Fruit fly (Drosophila melanogaster) whole organism, prepupa: ENCODE results near the gene alpha-PheRS.
A peak's percentile ranks its signal among the peaks of the same experiment; 100 is the strongest.

Source experiments
- Blimp-1 ChIP-seq: fragments of 200-800 bp; sonication (Bioruptor generic); optimal IDR thresholded peaks from 3 replicates; lab custom pipeline; 2017; ENCODE audit warnings: missing biosample characterization, missing genetic modification characterization, mild to moderate bottlenecking, moderate library complexity, missing genetic modification reagents
- CG10631 ChIP-seq: fragments of 200-800 bp; sonication (Bioruptor generic); optimal IDR thresholded peaks from 2 replicates; lab custom pipeline; 2016; ENCODE audit warnings: missing biosample characterization, missing genetic modification characterization
- CG11294 ChIP-seq: fragments of 200-800 bp; sonication (Bioruptor generic); IDR thresholded peaks from 2 replicates; pipeline ENCODE4 v1.3.6; 2022; ENCODE audit warnings: missing biosample characterization, missing genetic modification characterization
- CG11902 ChIP-seq: fragments of 200-800 bp; sonication (Bioruptor generic); optimal IDR thresholded peaks from 3 replicates; lab custom pipeline; 2016; ENCODE audit warnings: missing biosample characterization, missing genetic modification characterization
- CG15336 ChIP-seq: fragments of 200-800 bp; sonication (Bioruptor generic); IDR thresholded peaks from 2 replicates; pipeline ENCODE4 v1.3.6; 2022; ENCODE audit warnings: missing biosample characterization, missing genetic modification characterization
- CG1621 ChIP-seq: fragments of 200-800 bp; sonication (Bioruptor generic); optimal IDR thresholded peaks from 3 replicates; lab custom pipeline; 2018; ENCODE audit warnings: missing biosample characterization, mild to moderate bottlenecking, missing genetic modification characterization
- CG31627 ChIP-seq: fragments of 200-800 bp; sonication (Bioruptor generic); optimal IDR thresholded peaks from 3 replicates; lab custom pipeline; 2016; ENCODE audit warnings: missing biosample characterization, missing genetic modification characterization
- CG32006 ChIP-seq: fragments of 200-800 bp; sonication (Bioruptor generic); optimal IDR thresholded peaks from 3 replicates; lab custom pipeline; 2017; ENCODE audit warnings: missing biosample characterization, mild to moderate bottlenecking, missing genetic modification characterization
- CG34406 ChIP-seq: fragments of 200-800 bp; sonication (Bioruptor generic); optimal IDR thresholded peaks from 3 replicates; lab custom pipeline; 2016; ENCODE audit warnings: missing biosample characterization, missing genetic modification characterization
- CG4318 ChIP-seq: fragments of 200-800 bp; sonication (Bioruptor generic); optimal IDR thresholded peaks from 3 replicates; lab custom pipeline; 2017; ENCODE audit warnings: missing biosample characterization, mild to moderate bottlenecking, missing genetic modification characterization
- CG6163 ChIP-seq: fragments of 200-800 bp; sonication (Bioruptor generic); IDR thresholded peaks from 3 replicates; pipeline ENCODE4 v1.3.6; 2022; ENCODE audit warnings: missing biosample characterization, missing genetic modification characterization
- CG6276 ChIP-seq: fragments of 200-800 bp; sonication (Bioruptor generic); optimal IDR thresholded peaks from 2 replicates; lab custom pipeline; 2017; ENCODE audit warnings: missing biosample characterization, mild to moderate bottlenecking, missing genetic modification characterization
- CG6792 ChIP-seq: fragments of 200-800 bp; sonication (Bioruptor generic); optimal IDR thresholded peaks from 3 replicates; lab custom pipeline; 2016; ENCODE audit warnings: missing biosample characterization, missing genetic modification characterization
- CG6808 ChIP-seq: fragments of 200-800 bp; sonication (Bioruptor generic); optimal IDR thresholded peaks from 3 replicates; lab custom pipeline; 2017; ENCODE audit warnings: missing biosample characterization, missing genetic modification characterization, mild to moderate bottlenecking, moderate library complexity, missing genetic modification reagents
- CG6854 ChIP-seq: fragments of 200-800 bp; sonication (Bioruptor generic); optimal IDR thresholded peaks from 2 replicates; lab custom pipeline; 2017; ENCODE audit warnings: missing biosample characterization, mild to moderate bottlenecking, missing genetic modification characterization
- CG7368 ChIP-seq: fragments of 200-800 bp; sonication (Bioruptor generic); optimal IDR thresholded peaks from 3 replicates; lab custom pipeline; 2016; ENCODE audit warnings: missing biosample characterization, missing genetic modification characterization
- CG8119 ChIP-seq: fragments of 200-800 bp; sonication (Bioruptor generic); IDR thresholded peaks from 3 replicates; pipeline ENCODE4 v1.3.6; 2022; ENCODE audit warnings: missing biosample characterization, missing genetic modification characterization
- CG8319 ChIP-seq: fragments of 200-800 bp; sonication (Bioruptor generic); optimal IDR thresholded peaks from 3 replicates; lab custom pipeline; 2016; ENCODE audit warnings: missing biosample characterization, missing genetic modification characterization
- CG9139 ChIP-seq: fragments of 200-800 bp; sonication (Bioruptor generic); optimal IDR thresholded peaks from 3 replicates; lab custom pipeline; 2017; ENCODE audit warnings: missing biosample characterization, mild to moderate bottlenecking, missing genetic modification characterization
- Eip75B ChIP-seq: fragments of 200-800 bp; sonication (Bioruptor generic); optimal IDR thresholded peaks from 3 replicates; lab custom pipeline; 2016; ENCODE audit warnings: missing biosample characterization, missing genetic modification characterization
- Eip78C ChIP-seq: fragments of 200-800 bp; sonication (Bioruptor generic); peaks from one replicate; lab custom pipeline; 2016; ENCODE audit warnings: missing biosample characterization, missing genetic modification characterization
- Eip93F ChIP-seq: fragments of 200-800 bp; sonication (Bioruptor generic); optimal IDR thresholded peaks from 2 replicates; lab custom pipeline; 2016; ENCODE audit warnings: missing biosample characterization, mild to moderate bottlenecking, missing genetic modification characterization
- Ets96B ChIP-seq: fragments of 200-800 bp; optimal IDR thresholded peaks from 2 replicates; lab custom pipeline; 2019; ENCODE audit warnings: missing biosample characterization, mild to moderate bottlenecking, missing genetic modification characterization, moderate library complexity
- Gug ChIP-seq: fragments of 200-800 bp; sonication (Bioruptor generic); IDR thresholded peaks from 2 replicates; pipeline ENCODE4 v1.3.6; 2022; ENCODE audit warnings: missing biosample characterization, missing genetic modification characterization
- Hr38 ChIP-seq: sonication (Bioruptor generic); optimal IDR thresholded peaks from 2 replicates; lab custom pipeline; 2016; ENCODE audit warnings: missing biosample characterization, missing genetic modification characterization
- Hr39 ChIP-seq: fragments of 200-800 bp; sonication (Bioruptor generic); optimal IDR thresholded peaks from 2 replicates; lab custom pipeline; 2016; ENCODE audit warnings: missing biosample characterization, missing genetic modification characterization
- Hr4 ChIP-seq: fragments of 200-800 bp; sonication (Bioruptor generic); optimal IDR thresholded peaks from 3 replicates; lab custom pipeline; 2016; ENCODE audit warnings: missing biosample characterization, missing genetic modification characterization
- Lpt ChIP-seq: fragments of 200-800 bp; sonication (Bioruptor generic); optimal IDR thresholded peaks from 3 replicates; lab custom pipeline; 2016; ENCODE audit warnings: missing biosample characterization, missing genetic modification characterization
- OdsH ChIP-seq: fragments of 200-800 bp; sonication (Bioruptor generic); optimal IDR thresholded peaks from 3 replicates; lab custom pipeline; 2016; ENCODE audit warnings: missing biosample characterization, missing genetic modification characterization
- Smox ChIP-seq: fragments of 200-800 bp; sonication (Bioruptor generic); optimal IDR thresholded peaks from 3 replicates; lab custom pipeline; 2016; ENCODE audit warnings: missing biosample characterization, missing genetic modification characterization
- Sox102F ChIP-seq: fragments of 200-800 bp; sonication (Bioruptor generic); optimal IDR thresholded peaks from 2 replicates; lab custom pipeline; 2016; ENCODE audit warnings: missing biosample characterization, mild to moderate bottlenecking, missing genetic modification characterization
- Sox14 ChIP-seq: fragments of 200-800 bp; sonication (Bioruptor generic); optimal IDR thresholded peaks from 3 replicates; lab custom pipeline; 2016; ENCODE audit warnings: missing biosample characterization, missing genetic modification characterization
- achi ChIP-seq: fragments of 200-800 bp; sonication (Bioruptor generic); optimal IDR thresholded peaks from 3 replicates; lab custom pipeline; 2016; ENCODE audit warnings: missing biosample characterization, missing genetic modification characterization
- acj6 ChIP-seq: fragments of 200-800 bp; sonication (Bioruptor generic); optimal IDR thresholded peaks from 3 replicates; lab custom pipeline; 2016; ENCODE audit warnings: missing biosample characterization, missing genetic modification characterization
- cyc ChIP-seq: fragments of 200-800 bp; sonication (Bioruptor generic); optimal IDR thresholded peaks from 3 replicates; lab custom pipeline; 2016; ENCODE audit warnings: missing biosample characterization, missing genetic modification characterization
- dsx ChIP-seq: fragments of 200-800 bp; optimal IDR thresholded peaks from 3 replicates; lab custom pipeline; 2019; ENCODE audit warnings: missing biosample characterization, mild to moderate bottlenecking, missing genetic modification characterization, moderate library complexity; ENCODE audit not compliant: poor library complexity, severe bottlenecking
- eg ChIP-seq: fragments of 200-800 bp; sonication (Bioruptor generic); IDR thresholded peaks from 3 replicates; pipeline ENCODE4 v1.3.6; 2022; ENCODE audit warnings: missing biosample characterization, missing genetic modification characterization
- esn ChIP-seq: fragments of 200-800 bp; sonication (Bioruptor generic); optimal IDR thresholded peaks from 2 replicates; lab custom pipeline; 2016; ENCODE audit warnings: missing biosample characterization, mild to moderate bottlenecking, missing genetic modification characterization, moderate library complexity
- fd59A ChIP-seq: fragments of 200-800 bp; sonication (Bioruptor generic); optimal IDR thresholded peaks from 2 replicates; lab custom pipeline; 2017; ENCODE audit warnings: missing biosample characterization, mild to moderate bottlenecking, missing genetic modification characterization, missing genetic modification reagents
- fd85E ChIP-seq: fragments of 200-800 bp; sonication (Bioruptor generic); optimal IDR thresholded peaks from 3 replicates; lab custom pipeline; 2016; ENCODE audit warnings: missing biosample characterization, missing genetic modification characterization
- fkh ChIP-seq: fragments of 200-800 bp; sonication (Bioruptor generic); optimal IDR thresholded peaks from 3 replicates; lab custom pipeline; 2017; ENCODE audit warnings: missing biosample characterization, mild to moderate bottlenecking, missing genetic modification characterization, moderate library complexity
- lz ChIP-seq: fragments of 200-800 bp; sonication (Bioruptor generic); optimal IDR thresholded peaks from 3 replicates; lab custom pipeline; 2016; ENCODE audit warnings: missing biosample characterization, missing genetic modification characterization
- net ChIP-seq: fragments of 200-800 bp; sonication (Bioruptor generic); optimal IDR thresholded peaks from 3 replicates; lab custom pipeline; 2016; ENCODE audit warnings: missing biosample characterization, missing genetic modification characterization
- pdm3 ChIP-seq: fragments of 200-800 bp; sonication (Bioruptor generic); optimal IDR thresholded peaks from 3 replicates; lab custom pipeline; 2016; ENCODE audit warnings: missing biosample characterization, missing genetic modification characterization
- salr ChIP-seq, 2 experiments: fragments of 200-800 bp; sonication (Bioruptor generic); optimal IDR thresholded peaks; 3 replicates each; lab custom pipeline; 2016 to 2018; ENCODE audit warnings: missing biosample characterization in 2 of 2, missing genetic modification characterization in 2 of 2, mild to moderate bottlenecking in 1 of 2
- spab ChIP-seq: fragments of 200-800 bp; sonication (Bioruptor generic); optimal IDR thresholded peaks from 2 replicates; lab custom pipeline; 2017; ENCODE audit warnings: missing biosample characterization, mild to moderate bottlenecking, missing genetic modification characterization, missing genetic modification reagents
- ss ChIP-seq, 2 experiments: fragments of 200-800 bp; sonication (Bioruptor generic); optimal IDR thresholded peaks; 2 replicates in 1 of 2; 3 replicates in 1 of 2; lab custom pipeline; 2017 to 2018; ENCODE audit warnings: mild to moderate bottlenecking in 2 of 2, missing biosample characterization in 2 of 2, missing genetic modification characterization in 2 of 2, moderate library complexity in 1 of 2
- svp ChIP-seq: fragments of 200-800 bp; sonication (Bioruptor generic); peaks from one replicate; lab custom pipeline; 2016; ENCODE audit warnings: missing biosample characterization, missing genetic modification characterization
- topi ChIP-seq: fragments of 200-800 bp; sonication (Bioruptor generic); optimal IDR thresholded peaks from 3 replicates; lab custom pipeline; 2016; ENCODE audit warnings: missing biosample characterization, missing genetic modification characterization
- vri ChIP-seq: fragments of 200-800 bp; sonication (Bioruptor generic); optimal IDR thresholded peaks from 3 replicates; lab custom pipeline; 2016; ENCODE audit warnings: missing biosample characterization, mild to moderate bottlenecking, missing genetic modification characterization

Gene alpha-PheRS

dm6 chrX:8113386-8114279 is 31.8 kb downstream of the alpha-PheRS start:
- TF ChIP-seq Eip78C (GFP tag; lab: Kevin White, UChicago) (peak; percentile 54), CG1621 (tag; lab: Kevin White, UChicago) (no peak), ss (GFP tag; optimal IDR thresholded peaks at IDR 0.05; lab: Kevin White, UChicago) (no peak), pdm3 (peak; percentile 36), dsx (GFP tag; lab: Kevin White, UChicago) (no peak), CG31627 (GFP tag; lab: Kevin White, UChicago) (peak; percentile 3), Sox102F (GFP tag; lab: Kevin White, UChicago) (no peak), Gug (GFP tag; lab: Robert Waterston, UW) (no peak), Blimp-1 (GFP tag; lab: Kevin White, UChicago) (no peak), CG6854 (GFP tag; lab: Kevin White, UChicago) (no peak), CG6276 (GFP tag; lab: Kevin White, UChicago) (no peak), Hr39 (GFP tag; lab: Kevin White, UChicago) (peak; percentile 25), acj6 (GFP tag; lab: Kevin White, UChicago) (peak; percentile 15), achi (GFP tag; lab: Kevin White, UChicago) (peak; percentile 5), CG10631 (GFP tag; lab: Kevin White, UChicago) (peak; percentile 17), CG6792 (GFP tag; lab: Kevin White, UChicago) (peak; percentile 0), fkh (GFP tag; lab: Kevin White, UChicago) (peak; percentile 31), eg (peak; percentile 28; the same call in 1 of the 3 replicates), CG6808 (GFP tag; lab: Kevin White, UChicago) (no peak), OdsH (no peak), Lpt (GFP tag; lab: Kevin White, UChicago) (no peak), topi (GFP tag; lab: Kevin White, UChicago) (peak; percentile 21), lz (GFP tag; lab: Kevin White, UChicago) (peak; percentile 30), CG34406 (GFP tag; lab: Kevin White, UChicago) (no peak), CG4318 (GFP tag; lab: Kevin White, UChicago) (no peak), CG11902 (GFP tag; lab: Kevin White, UChicago) (no peak), CG15336 (GFP tag; lab: Robert Waterston, UW) (0 out of 2 replicates have a peak, but pooled peaks have one; percentile 16), fd59A (GFP tag; lab: Kevin White, UChicago) (no peak), Ets96B (tag; lab: Kevin White, UChicago) (no peak), Eip75B (GFP tag; lab: Kevin White, UChicago) (no peak), CG7368 (GFP tag; lab: Kevin White, UChicago) (no peak), CG8119 (GFP tag; lab: Robert Waterston, UW) (no peak), Hr4 (GFP tag; lab: Kevin White, UChicago) (peak; percentile 24), svp (GFP tag; lab: Kevin White, UChicago) (peak; percentile 31), cyc (peak; percentile 13), CG9139 (GFP tag; lab: Kevin White, UChicago) (no peak), net (no peak), CG6163 (0 out of 3 replicates have a peak, but pooled peaks have one; percentile 17), CG8319 (GFP tag; lab: Kevin White, UChicago) (no peak), CG32006 (GFP tag; lab: Kevin White, UChicago) (peak; percentile 6), CG11294 (peak; percentile 50; the same call in 1 of the 2 replicates), Sox14 (no peak), vri (GFP tag; lab: Kevin White, UChicago) (no peak), Hr38 (GFP tag; lab: Kevin White, UChicago) (no peak), Smox (no peak), Eip93F (GFP tag; lab: Kevin White, UChicago) (no peak), fd85E (GFP tag; lab: Kevin White, UChicago) (no peak), salr (GFP tag; optimal IDR thresholded peaks at IDR 0.05; lab: Kevin White, UChicago) (no peak), esn (GFP tag; lab: Kevin White, UChicago) (peak; percentile 15), spab (GFP tag; lab: Kevin White, UChicago) (no peak)
